Worm (Caenorhabditis elegans): Measurements from ENCODE around the gene spp-3.
A peak's percentile ranks its signal among the peaks of the same experiment; 100 is the strongest.

The spp-3 gene

DNA sequence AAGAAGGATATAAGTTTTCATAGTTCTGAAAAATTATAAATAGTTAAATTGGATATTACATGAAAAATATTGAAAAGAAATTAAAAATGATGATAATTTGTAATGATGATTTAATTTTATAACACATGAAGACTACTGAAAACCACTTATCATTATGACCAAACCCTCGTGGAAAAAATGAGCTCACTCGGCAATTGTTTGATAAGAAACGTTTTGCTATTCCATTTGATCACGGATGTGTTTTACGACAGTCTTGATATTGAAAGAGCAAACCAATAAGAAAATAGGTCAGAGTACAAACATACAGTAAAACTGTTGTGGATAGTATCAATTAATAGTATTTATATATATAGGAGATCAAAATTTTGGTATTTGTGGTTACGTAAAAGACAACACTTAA, at the start of gene spp-3:
Gene spp-3, minus strand, starts transcription at position 25 of the 400 bp plus-strand sequence.
- no peak for TF ChIP-seq mls-2 (tag; optimal IDR thresholded peaks at IDR 0.05)
- no peak for TF ChIP-seq ceh-83 (GFP tag; optimal IDR thresholded peaks at IDR 0.05)
- no peak for TF ChIP-seq ceh-43 (GFP tag; optimal IDR thresholded peaks at IDR 0.05)
- TF ChIP-seq unc-62 (GFP tag; optimal IDR thresholded peaks at IDR 0.05), result no peak
- TF ChIP-seq ceh-39 (tag; optimal IDR thresholded peaks at IDR 0.05), result no peak
- TF ChIP-seq tbx-8 (GFP tag; optimal IDR thresholded peaks at IDR 0.05), result no peak
- no peak for TF ChIP-seq nhr-28 (tag; optimal IDR thresholded peaks at IDR 0.05)
- no peak for TF ChIP-seq nhr-12 (tag; optimal IDR thresholded peaks at IDR 0.05)
- no peak for TF ChIP-seq M03D4.4 (tag; optimal IDR thresholded peaks at IDR 0.05)
- no peak for TF ChIP-seq snpc-4 (tag; optimal IDR thresholded peaks at IDR 0.05)
- no peak for TF ChIP-seq lin-32 (GFP tag; optimal IDR thresholded peaks at IDR 0.05)
- no peak for TF ChIP-seq pha-4 (tag; optimal IDR thresholded peaks at IDR 0.05)
- TF ChIP-seq ces-1 (GFP tag; optimal IDR thresholded peaks at IDR 0.05), result no peak
- TF ChIP-seq sptf-1 (tag; optimal IDR thresholded peaks at IDR 0.05), result no peak

DNA sequence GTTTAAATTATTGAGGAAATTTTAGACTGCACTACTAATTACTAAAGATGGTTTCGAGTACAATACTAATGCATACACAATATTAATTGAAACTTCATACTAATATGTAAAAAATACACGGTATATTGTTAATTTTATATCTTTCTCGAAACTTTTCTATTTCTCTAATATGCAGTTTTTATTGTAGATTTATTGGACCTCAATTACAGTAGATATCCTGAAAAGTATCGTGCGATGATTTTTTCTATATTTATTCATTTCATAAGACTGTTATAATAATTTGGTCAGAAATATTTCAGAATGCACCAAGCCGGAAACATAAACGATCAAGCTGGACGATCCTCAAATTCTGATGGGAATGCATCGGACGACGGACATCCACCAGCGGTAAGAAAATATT, 28.6 kb upstream of the spp-3 start, which contains the start of gene C07D8.5:
Gene C07D8.5, plus strand, starts transcription at position 301 of the 400 bp plus-strand sequence.
- no peak for TF ChIP-seq elt-3 (tag; optimal IDR thresholded peaks at IDR 0.05)
- TF ChIP-seq ceh-83 (GFP tag; optimal IDR thresholded peaks at IDR 0.05), result no peak
- no peak for TF ChIP-seq sem-2 (GFP tag; optimal IDR thresholded peaks at IDR 0.05)
- TF ChIP-seq ztf-11 (tag; optimal IDR thresholded peaks at IDR 0.05), result no peak

DNA sequence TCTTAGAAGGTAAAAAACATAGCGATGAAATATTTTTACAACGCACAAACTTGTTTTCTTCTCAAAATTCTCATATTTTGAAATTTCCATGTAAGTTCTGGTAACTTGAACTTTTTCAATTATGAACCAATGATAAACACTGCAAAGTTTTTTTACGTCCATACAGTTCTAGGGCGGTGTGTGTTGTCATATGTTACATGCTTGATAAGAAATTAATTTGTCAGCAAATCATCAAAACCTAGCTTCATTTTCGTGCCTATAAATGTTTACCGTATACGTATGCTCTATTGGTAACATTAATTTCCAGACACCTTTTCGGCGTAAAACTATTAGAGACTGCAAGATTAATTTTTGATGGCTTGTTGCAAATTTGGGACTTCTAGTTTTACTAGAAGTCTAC, 28.1 kb upstream of the spp-3 start:
- no peak for TF ChIP-seq nhr-28 (tag; optimal IDR thresholded peaks at IDR 0.05)
- TF ChIP-seq flh-1 (GFP tag; optimal IDR thresholded peaks at IDR 0.05), result no peak
- no peak for TF ChIP-seq unc-39 (tag; optimal IDR thresholded peaks at IDR 0.05)
- TF ChIP-seq ceh-83 (GFP tag; optimal IDR thresholded peaks at IDR 0.05), result no peak
- no peak for TF ChIP-seq cnd-1 (tag; optimal IDR thresholded peaks at IDR 0.05)
- no peak for TF ChIP-seq sptf-1 (tag; optimal IDR thresholded peaks at IDR 0.05)
- TF ChIP-seq nhr-2 (tag; optimal IDR thresholded peaks at IDR 0.05), result no peak
- no peak for TF ChIP-seq tbx-8 (GFP tag; optimal IDR thresholded peaks at IDR 0.05)
- TF ChIP-seq mab-5 (tag; optimal IDR thresholded peaks at IDR 0.05), result no peak
- TF ChIP-seq ceh-39 (tag; optimal IDR thresholded peaks at IDR 0.05), result no peak
- TF ChIP-seq ztf-11 (tag; optimal IDR thresholded peaks at IDR 0.05), result no peak
- TF ChIP-seq lsy-2 (tag; optimal IDR thresholded peaks at IDR 0.05), result no peak
- TF ChIP-seq ham-2 (GFP tag; optimal IDR thresholded peaks at IDR 0.05), result no peak
- no peak for TF ChIP-seq pha-4 (tag; optimal IDR thresholded peaks at IDR 0.05)
- no peak for TF ChIP-seq nhr-237 (tag; optimal IDR thresholded peaks at IDR 0.05)
- TF ChIP-seq nhr-76 (tag; optimal IDR thresholded peaks at IDR 0.05), result no peak
- TF ChIP-seq unc-120 (tag; optimal IDR thresholded peaks at IDR 0.05; ENCODE audit: poor library complexity, severe bottlenecking), result no peak

DNA sequence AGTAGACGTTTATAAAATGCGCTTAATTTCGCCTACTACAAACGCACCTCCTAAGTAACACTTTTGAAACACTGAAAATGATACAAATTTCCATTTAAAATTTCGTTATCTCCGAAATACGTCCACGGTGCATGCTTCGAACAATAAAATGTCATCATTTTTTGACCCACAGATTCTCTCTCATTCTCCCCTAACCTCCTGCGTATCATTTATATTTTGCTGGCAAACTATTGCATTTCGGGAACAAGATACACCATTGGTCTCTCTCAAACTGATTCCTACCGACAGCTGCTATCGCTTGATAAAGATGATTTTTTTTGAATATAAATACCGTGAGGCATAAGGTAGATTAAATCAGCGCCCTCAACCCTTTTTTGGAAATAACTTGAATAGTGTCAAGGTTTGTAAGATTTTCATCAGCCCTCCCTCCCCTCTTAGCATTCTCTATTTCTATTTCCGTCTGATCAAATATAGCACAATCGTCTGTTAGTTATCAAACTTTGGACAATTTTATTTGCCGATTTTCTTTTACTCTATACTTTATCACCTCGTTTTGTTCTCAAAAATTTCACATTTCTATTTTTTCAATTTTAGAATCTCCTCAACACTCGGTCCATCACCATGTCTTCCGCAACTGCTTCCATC, 25.9 kb upstream of the spp-3 start, which contains the start of gene C07D8.6:
Gene C07D8.6, plus strand, starts transcription at position 595 of the 645 bp plus-strand sequence.
- TF ChIP-seq flh-1 (GFP tag; optimal IDR thresholded peaks at IDR 0.05) (no peak), unc-120 (tag; optimal IDR thresholded peaks at IDR 0.05; ENCODE audit: poor library complexity, severe bottlenecking) (peak; percentile 1), mab-5 (tag; optimal IDR thresholded peaks at IDR 0.05) (no peak), ceh-43 (GFP tag; optimal IDR thresholded peaks at IDR 0.05) (no peak), unc-62 (GFP tag; optimal IDR thresholded peaks at IDR 0.05) (peak; percentile 24), sptf-1 (tag; optimal IDR thresholded peaks at IDR 0.05) (no peak), hlh-1 (tag; optimal IDR thresholded peaks at IDR 0.05) (peak; percentile 62)

DNA sequence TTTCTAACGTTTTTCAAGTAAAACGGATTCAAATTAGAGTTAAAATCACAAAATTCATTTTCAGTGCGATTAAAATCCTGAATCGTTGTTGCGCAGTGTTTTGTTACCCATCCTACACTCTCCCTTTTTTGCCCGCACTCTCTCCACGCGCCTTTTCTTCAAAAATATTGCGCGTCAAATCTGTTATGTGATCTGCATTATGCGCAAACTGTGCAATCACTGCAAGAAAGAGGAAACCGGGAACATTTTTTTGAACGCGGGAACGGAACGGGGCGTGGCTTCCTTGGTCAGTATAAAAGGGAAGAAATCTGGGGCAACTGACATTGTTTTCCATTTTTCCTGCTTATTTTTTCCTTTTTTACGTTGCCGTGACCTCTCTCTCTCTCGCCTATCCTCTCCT, 25.2 kb upstream of the spp-3 start:
- TF ChIP-seq nhr-2 (tag; optimal IDR thresholded peaks at IDR 0.05), result no peak
- peak; percentile 4 for TF ChIP-seq zip-8 (tag; optimal IDR thresholded peaks at IDR 0.05)

DNA sequence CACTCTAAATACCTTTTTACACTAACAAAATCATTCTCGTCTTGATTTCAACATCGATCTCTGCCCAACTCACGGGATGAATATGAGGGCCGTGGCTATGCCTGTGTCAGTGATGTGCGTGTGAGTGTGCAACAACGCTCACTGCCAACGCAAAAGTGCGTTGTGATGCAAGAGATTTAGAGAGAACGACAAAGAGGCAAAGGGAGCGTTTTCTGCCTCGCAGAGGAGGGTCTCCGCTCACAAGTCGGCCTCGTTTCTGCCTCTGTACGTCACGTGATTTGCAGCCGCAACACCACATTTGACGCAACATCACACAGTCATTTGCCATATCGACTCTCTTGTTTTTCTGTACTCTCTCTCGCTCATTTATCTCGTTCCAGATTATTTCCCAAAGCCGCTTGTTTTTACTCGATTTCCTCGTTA, 19.2 kb upstream of the spp-3 start, which contains the start of gene epg-7:
Gene epg-7, plus strand, starts transcription at position 413 of the 423 bp plus-strand sequence.
- TF ChIP-seq tbx-8 (GFP tag; optimal IDR thresholded peaks at IDR 0.05), result no peak
- TF ChIP-seq nhr-12 (tag; optimal IDR thresholded peaks at IDR 0.05), result no peak
- no peak for TF ChIP-seq bed-3 (GFP tag; optimal IDR thresholded peaks at IDR 0.05)
- no peak for TF ChIP-seq blmp-1 (tag; optimal IDR thresholded peaks at IDR 0.05)
- TF ChIP-seq lsy-2 (tag; optimal IDR thresholded peaks at IDR 0.05), result peak; percentile 68
- peak; percentile 10 for TF ChIP-seq zip-8 (tag; optimal IDR thresholded peaks at IDR 0.05)
- TF ChIP-seq sptf-1 (tag; optimal IDR thresholded peaks at IDR 0.05), result peak; percentile 28
- TF ChIP-seq drap-1 (GFP tag; optimal IDR thresholded peaks at IDR 0.05), result peak; percentile 52
- no peak for TF ChIP-seq ceh-43 (GFP tag; optimal IDR thresholded peaks at IDR 0.05)
- TF ChIP-seq ceh-83 (GFP tag; optimal IDR thresholded peaks at IDR 0.05), result no peak
- TF ChIP-seq unc-39 (tag; optimal IDR thresholded peaks at IDR 0.05), result no peak
- TF ChIP-seq cnd-1 (tag; optimal IDR thresholded peaks at IDR 0.05), result peak; percentile 66
- TF ChIP-seq unc-120 (tag; optimal IDR thresholded peaks at IDR 0.05; ENCODE audit: poor library complexity, severe bottlenecking), result peak; percentile 93
- peak; percentile 74 for TF ChIP-seq unc-62 (GFP tag; optimal IDR thresholded peaks at IDR 0.05)
- TF ChIP-seq hlh-1 (tag; optimal IDR thresholded peaks at IDR 0.05), result peak; percentile 82
- peak; percentile 26 for TF ChIP-seq elt-1 (tag; optimal IDR thresholded peaks at IDR 0.05; ENCODE audit: borderline replicate concordance, insufficient read depth)
- peak; percentile 61 for TF ChIP-seq ham-2 (GFP tag; optimal IDR thresholded peaks at IDR 0.05)
- peak; percentile 36 for TF ChIP-seq ztf-11 (tag; optimal IDR thresholded peaks at IDR 0.05)
- no peak for TF ChIP-seq nhr-76 (tag; optimal IDR thresholded peaks at IDR 0.05)
- TF ChIP-seq lin-32 (GFP tag; optimal IDR thresholded peaks at IDR 0.05), result peak; percentile 35
- peak; percentile 77 for TF ChIP-seq nhr-237 (tag; optimal IDR thresholded peaks at IDR 0.05)
- TF ChIP-seq nhr-2 (tag; optimal IDR thresholded peaks at IDR 0.05), result peak; percentile 49
- TF ChIP-seq lin-13 (tag; optimal IDR thresholded peaks at IDR 0.05), result peak; percentile 79
- TF ChIP-seq pha-4 (tag; optimal IDR thresholded peaks at IDR 0.05), result peak; percentile 90
- TF ChIP-seq elt-3 (tag; optimal IDR thresholded peaks at IDR 0.05), result no peak
- no peak for TF ChIP-seq flh-1 (GFP tag; optimal IDR thresholded peaks at IDR 0.05)
- no peak for TF ChIP-seq sem-2 (GFP tag; optimal IDR thresholded peaks at IDR 0.05)
- peak; percentile 64 for TF ChIP-seq mls-2 (tag; optimal IDR thresholded peaks at IDR 0.05)
- no peak for TF ChIP-seq mab-5 (tag; optimal IDR thresholded peaks at IDR 0.05)
- no peak for TF ChIP-seq snpc-4 (tag; optimal IDR thresholded peaks at IDR 0.05)
